Worm (Caenorhabditis elegans) whole organism, L3 larva: ENCODE results near the gene cht-6.

Experiments
- aly-2 ChIP-seq: fragments of 150-350 bp; optimal IDR thresholded peaks from 2 replicates; lab custom pipeline; 2014; ENCODE audit warnings: missing biosample characterization, missing genetic modification characterization
- ama-1 ChIP-seq: fragments of 150-350 bp; optimal IDR thresholded peaks from 2 replicates; lab custom pipeline; 2018
- ceh-82 ChIP-seq: fragments of 150-350 bp; optimal IDR thresholded peaks from 2 replicates; lab custom pipeline; 2014; ENCODE audit warnings: missing biosample characterization, missing genetic modification characterization
- egl-27 ChIP-seq: sonication (generic microtip); optimal IDR thresholded peaks from 4 replicates; lab custom pipeline; 2017; ENCODE audit warnings: missing biosample characterization, missing genetic modification reagents, missing genetic modification characterization
- elt-2 ChIP-seq: sonication (generic microtip); optimal IDR thresholded peaks from 2 replicates; lab custom pipeline; 2016; ENCODE audit warnings: missing genetic modification reagents, mild to moderate bottlenecking, missing genetic modification characterization, missing compliant biosample characterization
- elt-3 ChIP-seq, 3 experiments: fragments of 150-350 bp in 1 of 3; sonication (generic microtip) in 2 of 3; optimal IDR thresholded peaks; 2 replicates in 2 of 3; 4 replicates in 1 of 3; lab custom pipeline; 2014 to 2017; ENCODE audit warnings: missing biosample characterization in 3 of 3, missing genetic modification characterization in 3 of 3
- fkh-10 ChIP-seq: sonication (generic microtip); optimal IDR thresholded peaks from 2 replicates; lab custom pipeline; 2017; ENCODE audit warnings: missing biosample characterization, missing genetic modification reagents, missing genetic modification characterization
- fkh-2 ChIP-seq: fragments of 150-350 bp; optimal IDR thresholded peaks from 2 replicates; lab custom pipeline; 2014; ENCODE audit warnings: missing biosample characterization, missing genetic modification reagents, missing genetic modification characterization
- jun-1 ChIP-seq: fragments of 150-350 bp; optimal IDR thresholded peaks from 2 replicates; lab custom pipeline; 2014; ENCODE audit warnings: missing biosample characterization, missing genetic modification reagents, missing genetic modification characterization
- nhr-12 ChIP-seq: fragments of 150-350 bp; optimal IDR thresholded peaks from 2 replicates; lab custom pipeline; 2014; ENCODE audit warnings: missing biosample characterization, missing genetic modification characterization
- nhr-237 ChIP-seq: fragments of 150-350 bp; optimal IDR thresholded peaks from 2 replicates; lab custom pipeline; 2014; ENCODE audit warnings: missing biosample characterization, missing genetic modification characterization
- nhr-28 ChIP-seq: fragments of 150-350 bp; optimal IDR thresholded peaks from 2 replicates; lab custom pipeline; 2014; ENCODE audit warnings: missing biosample characterization, missing genetic modification characterization
- skn-1 ChIP-seq: fragments of 150-350 bp; optimal IDR thresholded peaks from 2 replicates; lab custom pipeline; 2014; ENCODE audit warnings: missing biosample characterization, missing genetic modification characterization
- tbx-2 ChIP-seq: sonication (generic microtip); optimal IDR thresholded peaks from 2 replicates; lab custom pipeline; 2016; ENCODE audit warnings: mild to moderate bottlenecking, missing genetic modification characterization, missing compliant biosample characterization

- TF ChIP-seq elt-2 (tag; lab: Kevin White, UChicago) (no peak), nhr-12 (tag; lab: Kevin White, UChicago) (no peak), nhr-237 (tag; lab: Kevin White, UChicago) (no peak), tbx-2 (tag; lab: Kevin White, UChicago) (no peak), ceh-82 (tag; lab: Kevin White, UChicago) (no peak), nhr-28 (tag; lab: Kevin White, UChicago) (no peak), aly-2 (tag; lab: Kevin White, UChicago) (no peak), egl-27 (tag; lab: Kevin White, UChicago) (no peak), elt-3 (tag; optimal IDR thresholded peaks at IDR 0.05; lab: Kevin White, UChicago) (no peak), ama-1 (lab: Kevin White, UChicago) (no peak), jun-1 (tag; lab: Kevin White, UChicago) (no peak), fkh-2 (tag; lab: Kevin White, UChicago) (no peak), fkh-10 (GFP tag; lab: Kevin White, UChicago) (no peak), skn-1 (tag; lab: Kevin White, UChicago) (no peak)
Observed at ce11 chrV:6464238-6464637, 49.4 kb downstream of the cht-6 start.
